Fruit fly (Drosophila melanogaster): Measurements from ENCODE around the gene CG33928.

Gene CG33928

dm6 chr2L:17448435-17448834 lies 12.0 kb upstream of the CG33928 start (continued):
- TF ChIP-seq Fer1 (GFP tag; optimal IDR thresholded peaks at IDR 0.05) (peak; percentile 26), CG11398 (GFP tag; optimal IDR thresholded peaks at IDR 0.05) (no peak), az2 (GFP tag; optimal IDR thresholded peaks at IDR 0.05) (no peak), mld (GFP tag; IDR thresholded peaks at IDR 0.05; ENCODE audit: partially characterized antibody) (no peak), CG8281 (tag; optimal IDR thresholded peaks at IDR 0.05) (no peak), C15 (GFP tag; IDR thresholded peaks at IDR 0.05) (no peak), CG1529 (GFP tag; optimal IDR thresholded peaks at IDR 0.05) (no peak), h (optimal IDR thresholded peaks at IDR 0.05) (no peak), CG6654 (GFP tag; optimal IDR thresholded peaks at IDR 0.05) (no peak), CG18619 (GFP tag; optimal IDR thresholded peaks at IDR 0.05) (no peak), Meics (GFP tag; optimal IDR thresholded peaks at IDR 0.05) (peak; percentile 25), CG17802 (tag; optimal IDR thresholded peaks at IDR 0.05) (no peak), sqz (GFP tag; optimal IDR thresholded peaks at IDR 0.05) (no peak), Doc3 (GFP tag; IDR thresholded peaks at IDR 0.05; ENCODE audit: partially characterized antibody) (no peak), ERR (GFP tag; optimal IDR thresholded peaks at IDR 0.05) (no peak), CG15011 (GFP tag; optimal IDR thresholded peaks at IDR 0.05) (no peak), CG6175 (GFP tag; IDR thresholded peaks at IDR 0.05) (no peak), CG12219 (GFP tag; optimal IDR thresholded peaks at IDR 0.05) (no peak), Dip2 (GFP tag; IDR thresholded peaks at IDR 0.05) (no peak), trem (tag; optimal IDR thresholded peaks at IDR 0.05) (no peak), al (GFP tag; IDR thresholded peaks at IDR 0.05) (no peak), lab (GFP tag; optimal IDR thresholded peaks at IDR 0.05) (peak; percentile 49), CG10209 (GFP tag; optimal IDR thresholded peaks at IDR 0.05) (peak; percentile 1), cwo (GFP tag; optimal IDR thresholded peaks at IDR 0.05) (peak; percentile 32), exex (tag; optimal IDR thresholded peaks at IDR 0.05) (peak; percentile 16), yki (optimal IDR thresholded peaks at IDR 0.05) (no peak), CG11504 (tag; optimal IDR thresholded peaks at IDR 0.05) (no peak), CG6813 (GFP tag; optimal IDR thresholded peaks at IDR 0.05) (peak; percentile 42), CG4282 (GFP tag; optimal IDR thresholded peaks at IDR 0.05) (no peak), ATbp (GFP tag; optimal IDR thresholded peaks at IDR 0.05) (peak; percentile 26), ab (GFP tag; optimal IDR thresholded peaks at IDR 0.05) (no peak), chif (GFP tag; optimal IDR thresholded peaks at IDR 0.05) (no peak), CG9437 (GFP tag; optimal IDR thresholded peaks at IDR 0.05) (no peak), ssp (GFP tag; IDR thresholded peaks at IDR 0.05) (no peak), lmd (GFP tag; IDR thresholded peaks at IDR 0.05) (no peak), ara (GFP tag; IDR thresholded peaks at IDR 0.05) (no peak), Hmx (GFP tag; optimal IDR thresholded peaks at IDR 0.05) (no peak), Dad (GFP tag; optimal IDR thresholded peaks at IDR 0.05) (no peak), CG10267 (tag; optimal IDR thresholded peaks at IDR 0.05) (no peak), nau (GFP tag; optimal IDR thresholded peaks at IDR 0.05) (no peak), tx (GFP tag; optimal IDR thresholded peaks at IDR 0.05) (no peak), croc (GFP tag; conservative IDR thresholded peaks at IDR 0.05) (no peak), NK7.1 (GFP tag; optimal IDR thresholded peaks at IDR 0.05) (no peak), btn (GFP tag; optimal IDR thresholded peaks at IDR 0.05) (no peak), Six4 (GFP tag; optimal IDR thresholded peaks at IDR 0.05) (no peak), vfl (GFP tag; optimal IDR thresholded peaks at IDR 0.05) (no peak), CG3281 (GFP tag; optimal IDR thresholded peaks at IDR 0.05) (peak; percentile 25), CG2889 (GFP tag; IDR thresholded peaks at IDR 0.05) (no peak), Hr51 (GFP tag; optimal IDR thresholded peaks at IDR 0.05) (no peak), CG13894 (tag; optimal IDR thresholded peaks at IDR 0.05) (peak; percentile 6), bigmax (GFP tag; optimal IDR thresholded peaks at IDR 0.05) (no peak), CG2199 (GFP tag; IDR thresholded peaks at IDR 0.05) (peak; percentile 82; the same call in 2 of the 3 replicates)
